Worm (Caenorhabditis elegans) whole organism, young adult: ENCODE results near the gene F18A12.2.
A peak's percentile ranks its signal among the peaks of the same experiment; 100 is the strongest.

ENCODE experiments used
- B0019.2 ChIP-seq: fragments of 200-800 bp; sonication (Bioruptor generic); conservative IDR thresholded peaks from 2 replicates; pipeline ENCODE4 v1.3.6; 2022; ENCODE audit warnings: missing genetic modification reagents, missing genetic modification characterization, missing compliant biosample characterization
- B0035.1 ChIP-seq: sonication (generic microtip); optimal IDR thresholded peaks from 2 replicates; lab custom pipeline; 2016; ENCODE audit warnings: missing genetic modification characterization, mild to moderate bottlenecking, missing compliant biosample characterization, missing genotype, missing genetic modification reagents
- B0261.1 ChIP-seq: sonication (generic microtip); optimal IDR thresholded peaks from 2 replicates; lab custom pipeline; 2016; ENCODE audit warnings: mild to moderate bottlenecking, missing genetic modification characterization, moderate library complexity, missing compliant biosample characterization
- B0336.3 ChIP-seq: fragments of 200-800 bp; sonication (Bioruptor generic); IDR thresholded peaks from 2 replicates; pipeline ENCODE4 v1.3.6; 2022; ENCODE audit warnings: missing genetic modification characterization, missing compliant biosample characterization
- F22D6.2 ChIP-seq: sonication (generic microtip); optimal IDR thresholded peaks from 2 replicates; lab custom pipeline; 2016; ENCODE audit warnings: mild to moderate bottlenecking, missing genetic modification characterization, missing compliant biosample characterization
- F23B12.7 ChIP-seq: sonication (generic microtip); optimal IDR thresholded peaks from 2 replicates; lab custom pipeline; 2017; ENCODE audit warnings: missing genetic modification characterization, mild to moderate bottlenecking, missing compliant biosample characterization, antibody characterized with exemption, moderate library complexity; ENCODE audit not compliant: insufficient read depth
- T07F8.4 ChIP-seq: sonication (generic microtip); optimal IDR thresholded peaks from 2 replicates; lab custom pipeline; 2016; ENCODE audit warnings: mild to moderate bottlenecking, missing genetic modification characterization, moderate library complexity, missing compliant biosample characterization
- Y53G8AR.9 ChIP-seq: fragments of 200-800 bp; sonication (Bioruptor generic); conservative IDR thresholded peaks from 2 replicates; pipeline ENCODE4 v1.3.6; 2022; ENCODE audit warnings: missing genetic modification reagents, missing genetic modification characterization, missing compliant biosample characterization
- aptf-2 ChIP-seq: fragments of 200-800 bp; sonication (Bioruptor generic); conservative IDR thresholded peaks from 2 replicates; pipeline ENCODE4 v1.3.6; 2022; ENCODE audit warnings: missing genetic modification reagents, missing genetic modification characterization, missing compliant biosample characterization
- aptf-3 ChIP-seq: fragments of 200-800 bp; sonication (Bioruptor generic); IDR thresholded peaks from 2 replicates; pipeline ENCODE4 v1.3.6; 2022; ENCODE audit warnings: missing genetic modification characterization, missing compliant biosample characterization
- attf-3 ChIP-seq: fragments of 200-800 bp; sonication (Bioruptor generic); conservative IDR thresholded peaks from 2 replicates; pipeline ENCODE4 v1.3.6; 2022; ENCODE audit warnings: missing genetic modification reagents, missing genetic modification characterization, missing compliant biosample characterization
- attf-6 ChIP-seq: fragments of 200-800 bp; sonication (Bioruptor generic); IDR thresholded peaks from 2 replicates; pipeline ENCODE4 v1.3.6; 2022; ENCODE audit warnings: missing genetic modification reagents, missing genetic modification characterization, missing compliant biosample characterization
- ceh-91 ChIP-seq: fragments of 200-800 bp; sonication (Bioruptor generic); IDR thresholded peaks from 2 replicates; pipeline ENCODE4 v1.3.6; 2022; ENCODE audit warnings: missing genetic modification reagents, missing genetic modification characterization, missing compliant biosample characterization
- chd-7 ChIP-seq: sonication (generic microtip); optimal IDR thresholded peaks from 2 replicates; lab custom pipeline; 2016; ENCODE audit warnings: mild to moderate bottlenecking, missing genetic modification characterization, moderate library complexity, missing compliant biosample characterization
- die-1 ChIP-seq: sonication (generic microtip); optimal IDR thresholded peaks from 2 replicates; lab custom pipeline; 2016; ENCODE audit warnings: missing genotype, mild to moderate bottlenecking, missing genetic modification characterization, missing compliant biosample characterization
- efl-1 ChIP-seq: fragments of 150-350 bp; optimal IDR thresholded peaks from 2 replicates; lab custom pipeline; 2014; ENCODE audit warnings: missing biosample characterization, missing genetic modification reagents, missing genetic modification characterization
- egrh-3 ChIP-seq: fragments of 200-800 bp; sonication (Bioruptor generic); IDR thresholded peaks from 2 replicates; pipeline ENCODE4 v1.3.6; 2022; ENCODE audit warnings: missing genetic modification reagents, missing genetic modification characterization, missing compliant biosample characterization
- ekl-4 ChIP-seq: fragments of 200-800 bp; sonication (Bioruptor generic); IDR thresholded peaks from 2 replicates; pipeline ENCODE4 v1.3.6; 2022; ENCODE audit warnings: missing genetic modification reagents, missing genetic modification characterization, missing compliant biosample characterization
- ets-4 ChIP-seq: fragments of 200-800 bp; sonication (Bioruptor generic); optimal IDR thresholded peaks from 2 replicates; lab custom pipeline; 2018; ENCODE audit warnings: mild to moderate bottlenecking, missing genetic modification characterization, missing compliant biosample characterization
- him-1 ChIP-seq: sonication (generic microtip); optimal IDR thresholded peaks from 2 replicates; lab custom pipeline; 2016; ENCODE audit warnings: missing genotype, missing genetic modification reagents, missing genetic modification characterization, missing compliant biosample characterization
- hlh-26 ChIP-seq: fragments of 200-800 bp; sonication (Bioruptor generic); conservative IDR thresholded peaks from 2 replicates; pipeline ENCODE4 v1.3.6; 2022; ENCODE audit warnings: missing genetic modification reagents, missing genetic modification characterization, missing compliant biosample characterization
- hmg-1.2 ChIP-seq: fragments of 200-800 bp; sonication (Bioruptor generic); IDR thresholded peaks from 2 replicates; pipeline ENCODE4 v1.3.6; 2022; ENCODE audit warnings: missing genetic modification reagents, missing genetic modification characterization, missing compliant biosample characterization
- lin-54 ChIP-seq: fragments of 200-800 bp; sonication (Bioruptor generic); optimal IDR thresholded peaks from 2 replicates; lab custom pipeline; 2018; ENCODE audit warnings: mild to moderate bottlenecking, missing genetic modification characterization, missing compliant biosample characterization
- lsy-27 ChIP-seq: sonication (generic microtip); optimal IDR thresholded peaks from 2 replicates; lab custom pipeline; 2017; ENCODE audit warnings: missing genetic modification characterization, mild to moderate bottlenecking, missing compliant biosample characterization, antibody characterized with exemption, missing genotype, borderline replicate concordance; ENCODE audit not compliant: insufficient read depth
- madf-10 ChIP-seq: sonication (generic microtip); optimal IDR thresholded peaks from 2 replicates; lab custom pipeline; 2016; ENCODE audit warnings: mild to moderate bottlenecking, missing genetic modification characterization, missing compliant biosample characterization
- madf-3 ChIP-seq: fragments of 200-800 bp; sonication (Bioruptor generic); IDR thresholded peaks from 2 replicates; pipeline ENCODE4 v1.3.6; 2022; ENCODE audit warnings: missing genetic modification reagents, missing genetic modification characterization, missing compliant biosample characterization
- madf-6 ChIP-seq: fragments of 200-800 bp; sonication (Bioruptor generic); IDR thresholded peaks from 2 replicates; pipeline ENCODE4 v1.3.6; 2022; ENCODE audit warnings: missing genetic modification reagents, missing genetic modification characterization, missing compliant biosample characterization
- nfya-1 ChIP-seq: sonication (generic microtip); optimal IDR thresholded peaks from 2 replicates; lab custom pipeline; 2017; ENCODE audit warnings: antibody characterized with exemption, missing compliant biosample characterization, missing genetic modification characterization, borderline replicate concordance; ENCODE audit not compliant: insufficient read depth
- nfyb-1 ChIP-seq: fragments of 200-800 bp; sonication (Bioruptor generic); IDR thresholded peaks from 2 replicates; pipeline ENCODE4 v1.3.6; 2022; ENCODE audit warnings: missing genetic modification reagents, missing genetic modification characterization, missing compliant biosample characterization
- nhr-120 ChIP-seq: fragments of 200-800 bp; sonication (Bioruptor generic); IDR thresholded peaks from 2 replicates; pipeline ENCODE4 v1.3.6; 2022; ENCODE audit warnings: missing genetic modification characterization, missing compliant biosample characterization
- nhr-27 ChIP-seq: fragments of 200-800 bp; sonication (Bioruptor generic); optimal IDR thresholded peaks from 2 replicates; lab custom pipeline; 2018; ENCODE audit warnings: mild to moderate bottlenecking, missing genetic modification characterization, moderate library complexity, missing compliant biosample characterization
- nhr-90 ChIP-seq: sonication (generic microtip); optimal IDR thresholded peaks from 2 replicates; lab custom pipeline; 2016; ENCODE audit warnings: missing genotype, mild to moderate bottlenecking, missing genetic modification characterization, missing compliant biosample characterization
- pbrm-1 ChIP-seq: fragments of 200-800 bp; sonication (Bioruptor generic); IDR thresholded peaks from 2 replicates; pipeline ENCODE4 v1.3.6; 2022; ENCODE audit warnings: missing genetic modification reagents, missing genetic modification characterization, missing compliant biosample characterization
- snpc-1.1 ChIP-seq: sonication (generic microtip); optimal IDR thresholded peaks from 2 replicates; lab custom pipeline; 2017; ENCODE audit warnings: missing genetic modification characterization, mild to moderate bottlenecking, missing compliant biosample characterization, antibody characterized with exemption, moderate library complexity, missing genotype, missing genetic modification reagents; ENCODE audit not compliant: insufficient read depth
- snpc-1.3 ChIP-seq: sonication (generic microtip); optimal IDR thresholded peaks from 2 replicates; lab custom pipeline; 2017; ENCODE audit warnings: missing genetic modification characterization, mild to moderate bottlenecking, missing compliant biosample characterization, antibody characterized with exemption, moderate library complexity, missing genotype, missing genetic modification reagents; ENCODE audit not compliant: insufficient read depth
- tbx-9 ChIP-seq: sonication (generic microtip); optimal IDR thresholded peaks from 2 replicates; lab custom pipeline; 2016; ENCODE audit warnings: borderline replicate concordance, missing genetic modification characterization, inconsistent platforms, missing compliant biosample characterization
- unc-130 ChIP-seq: sonication (generic microtip); optimal IDR thresholded peaks from 2 replicates; lab custom pipeline; 2016; ENCODE audit warnings: missing genetic modification reagents, missing genetic modification characterization, missing compliant biosample characterization
- unc-62 ChIP-seq: fragments of 150-350 bp; optimal IDR thresholded peaks from 2 replicates; lab custom pipeline; 2014; ENCODE audit warnings: missing biosample characterization, missing genetic modification reagents, missing genetic modification characterization
- xnd-1 ChIP-seq: sonication (generic microtip); optimal IDR thresholded peaks from 2 replicates; lab custom pipeline; 2016; ENCODE audit warnings: missing genotype, missing genetic modification reagents, missing genetic modification characterization, missing compliant biosample characterization
- ztf-3 ChIP-seq: fragments of 200-800 bp; sonication (Bioruptor generic); optimal IDR thresholded peaks from 2 replicates; lab custom pipeline; 2018; ENCODE audit warnings: mild to moderate bottlenecking, missing genetic modification characterization, missing compliant biosample characterization

The F18A12.2 gene

ce11 chrII:3370061-3370460 is 44.6 kb upstream of the F18A12.2 start, which contains the start of gene Y49F6C.8:
Gene Y49F6C.8 (minus strand): TSS chrII:3370111.
- peak; percentile 72 for TF ChIP-seq madf-6 (GFP tag; lab: Robert Waterston, UW)
- no peak for TF ChIP-seq egrh-3
- no peak for TF ChIP-seq snpc-1.3 (tag; lab: Kevin White, UChicago)
- no peak for TF ChIP-seq B0019.2 (GFP tag; lab: Robert Waterston, UW)
- TF ChIP-seq nfyb-1 (GFP tag; lab: Robert Waterston, UW), result peak; percentile 94
- TF ChIP-seq hmg-1.2 (GFP tag; lab: Robert Waterston, UW), result peak; percentile 59; the same call in 1 of the 2 replicates
- no peak for TF ChIP-seq nhr-90 (tag; lab: Kevin White, UChicago)
- TF ChIP-seq xnd-1 (tag; lab: Kevin White, UChicago), result peak; percentile 8
- peak; percentile 30 for TF ChIP-seq efl-1
- TF ChIP-seq chd-7 (tag; lab: Kevin White, UChicago), result no peak
- TF ChIP-seq aptf-3 (GFP tag; lab: Robert Waterston, UW), result peak; percentile 85; the same call in 1 of the 2 replicates
- peak; percentile 98 for TF ChIP-seq aptf-2

ce11 chrII:3371010-3371409 is 43.6 kb upstream of the F18A12.2 start, which contains the start of gene bath-23:
Gene bath-23 (plus strand): TSS chrII:3371310.
- no peak for TF ChIP-seq T07F8.4 (tag; lab: Kevin White, UChicago)
- no peak for TF ChIP-seq nhr-120 (GFP tag; lab: Robert Waterston, UW)
- no peak for TF ChIP-seq ceh-91 (GFP tag; lab: Robert Waterston, UW)
- TF ChIP-seq F23B12.7 (tag; lab: Kevin White, UChicago), result no peak
- no peak for TF ChIP-seq lsy-27 (tag; lab: Kevin White, UChicago)
- TF ChIP-seq F22D6.2, result no peak
- TF ChIP-seq lin-54 (GFP tag; lab: Kevin White, UChicago), result no peak
- no peak for TF ChIP-seq ztf-3
- no peak for TF ChIP-seq die-1
- no peak for TF ChIP-seq ets-4 (GFP tag; lab: Kevin White, UChicago)
- no peak for TF ChIP-seq hlh-26 (GFP tag; lab: Robert Waterston, UW)
- TF ChIP-seq attf-3 (GFP tag; lab: Robert Waterston, UW), result no peak
- no peak for TF ChIP-seq tbx-9 (tag; lab: Kevin White, UChicago)
- no peak for TF ChIP-seq madf-3
- no peak for TF ChIP-seq him-1 (tag; lab: Kevin White, UChicago)
- no peak for TF ChIP-seq Y53G8AR.9 (GFP tag; lab: Robert Waterston, UW)
- TF ChIP-seq B0336.3 (GFP tag; lab: Robert Waterston, UW), result no peak
- no peak for TF ChIP-seq attf-6 (GFP tag; lab: Robert Waterston, UW)
- TF ChIP-seq, all 124 proteins: peak for 0

- TF ChIP-seq B0261.1 (tag; lab: Kevin White, UChicago) (no peak), hmg-1.2 (GFP tag; lab: Robert Waterston, UW) (no peak), nfya-1 (tag; lab: Kevin White, UChicago) (no peak), ekl-4 (GFP tag; lab: Robert Waterston, UW) (no peak), attf-3 (GFP tag; lab: Robert Waterston, UW) (no peak), aptf-3 (GFP tag; lab: Robert Waterston, UW) (no peak), unc-130 (GFP tag; lab: Kevin White, UChicago) (no peak), pbrm-1 (GFP tag; lab: Robert Waterston, UW) (no peak), snpc-1.1 (tag; lab: Kevin White, UChicago) (no peak), B0035.1 (tag; lab: Kevin White, UChicago) (no peak), unc-62 (GFP tag; lab: Kevin White, UChicago) (no peak), madf-10 (tag; lab: Kevin White, UChicago) (no peak), nhr-27 (no peak)
These were observed 40.8 kb upstream of the F18A12.2 start for ce11 chrII:3373875-3374274.
